Fruit fly (Drosophila melanogaster): Measurements from ENCODE around the gene ClC-a.

The ClC-a gene

dm6 chr3R:11820148-11820547, 7.1 kb upstream of the ClC-a start:
- TF ChIP-seq HLH106 (tag; optimal IDR thresholded peaks at IDR 0.05) (no peak), usp (GFP tag; optimal IDR thresholded peaks at IDR 0.05) (no peak), Hr78 (GFP tag; optimal IDR thresholded peaks at IDR 0.05) (no peak), sv (GFP tag; optimal IDR thresholded peaks at IDR 0.05) (no peak), fru (GFP tag; optimal IDR thresholded peaks at IDR 0.05) (no peak), OdsH (GFP tag; optimal IDR thresholded peaks at IDR 0.05) (no peak), dmrt93B (GFP tag; optimal IDR thresholded peaks at IDR 0.05) (no peak)

dm6 chr3R:11819640-11819979, 6.6 kb upstream of the ClC-a start:
- no peak for TF ChIP-seq Hnf4 (GFP tag; optimal IDR thresholded peaks at IDR 0.05)
- no peak for TF ChIP-seq OdsH (GFP tag; optimal IDR thresholded peaks at IDR 0.05)
- TF ChIP-seq lola (GFP tag; optimal IDR thresholded peaks at IDR 0.05), result no peak
- TF ChIP-seq h (GFP tag; optimal IDR thresholded peaks at IDR 0.05), result no peak
- TF ChIP-seq CrebA (GFP tag; optimal IDR thresholded peaks at IDR 0.05; ENCODE audit: borderline replicate concordance), result no peak
- TF ChIP-seq CG32264 (GFP tag; optimal IDR thresholded peaks at IDR 0.05), result no peak
- no peak for TF ChIP-seq dl (GFP tag; optimal IDR thresholded peaks at IDR 0.05; ENCODE audit: insufficient read depth in 1 of 2, partially characterized antibody in 2 of 2)
- TF ChIP-seq sage (GFP tag; optimal IDR thresholded peaks at IDR 0.05), result no peak
- no peak for TF ChIP-seq GATAd (GFP tag; optimal IDR thresholded peaks at IDR 0.05)
- no peak for TF ChIP-seq dmrt93B (GFP tag; optimal IDR thresholded peaks at IDR 0.05)
- no peak for TF ChIP-seq Dfd (GFP tag; optimal IDR thresholded peaks at IDR 0.05)

- TF ChIP-seq Mio (GFP tag; optimal IDR thresholded peaks at IDR 0.05) (no peak), GATAd (GFP tag; optimal IDR thresholded peaks at IDR 0.05) (no peak), brk (GFP tag; optimal IDR thresholded peaks at IDR 0.05) (peak; percentile 57), pan (optimal IDR thresholded peaks at IDR 0.05) (no peak), Sp1 (GFP tag; optimal IDR thresholded peaks at IDR 0.05) (peak; percentile 47), jim (GFP tag; optimal IDR thresholded peaks at IDR 0.05) (peak; percentile 24), CG32264 (GFP tag; optimal IDR thresholded peaks at IDR 0.05) (peak; percentile 20), Vsx2 (GFP tag; optimal IDR thresholded peaks at IDR 0.05; ENCODE audit: partially characterized antibody) (no peak), Abd-B (GFP tag; optimal IDR thresholded peaks at IDR 0.05) (no peak), rgr (GFP tag; optimal IDR thresholded peaks at IDR 0.05) (peak; percentile 74), dsf (GFP tag; optimal IDR thresholded peaks at IDR 0.05; ENCODE audit: borderline replicate concordance) (peak; percentile 41), HLH106 (tag; optimal IDR thresholded peaks at IDR 0.05) (peak; percentile 57), lola (GFP tag; optimal IDR thresholded peaks at IDR 0.05) (no peak), dmrt93B (GFP tag; optimal IDR thresholded peaks at IDR 0.05) (no peak), Hnf4 (GFP tag; optimal IDR thresholded peaks at IDR 0.05) (peak; percentile 86), Dfd (GFP tag; optimal IDR thresholded peaks at IDR 0.05) (no peak), Hr83 (GFP tag; optimal IDR thresholded peaks at IDR 0.05; ENCODE audit: poor library complexity, severe bottlenecking) (peak; percentile 72), CG9705 (GFP tag; optimal IDR thresholded peaks at IDR 0.05) (peak; percentile 36), dl (GFP tag; optimal IDR thresholded peaks at IDR 0.05; ENCODE audit: insufficient read depth in 1 of 2, partially characterized antibody in 2 of 2) (no peak), psq (GFP tag; optimal IDR thresholded peaks at IDR 0.05) (peak; percentile 43), woc (GFP tag; optimal IDR thresholded peaks at IDR 0.05) (peak; percentile 81), N (GFP tag; optimal IDR thresholded peaks at IDR 0.05) (no peak), Hr78 (GFP tag; optimal IDR thresholded peaks at IDR 0.05) (no peak), fru (GFP tag; optimal IDR thresholded peaks at IDR 0.05) (peak; percentile 62), Dif (GFP tag; optimal IDR thresholded peaks at IDR 0.05; ENCODE audit: partially characterized antibody) (no peak), usp (GFP tag; optimal IDR thresholded peaks at IDR 0.05) (no peak), CrebA (GFP tag; optimal IDR thresholded peaks at IDR 0.05; ENCODE audit: borderline replicate concordance) (no peak), Rel (GFP tag; optimal IDR thresholded peaks at IDR 0.05) (no peak), Rel (tag; optimal IDR thresholded peaks at IDR 0.05) (no peak), foxo (GFP tag; optimal IDR thresholded peaks at IDR 0.05) (peak in 1 of 2 experiments; percentile 80), OdsH (GFP tag; optimal IDR thresholded peaks at IDR 0.05) (peak; percentile 41), h (GFP tag; optimal IDR thresholded peaks at IDR 0.05) (peak; percentile 77), br (GFP tag; optimal IDR thresholded peaks at IDR 0.05) (peak; percentile 53), ey (GFP tag; optimal IDR thresholded peaks at IDR 0.05) (peak; percentile 75), sage (GFP tag; optimal IDR thresholded peaks at IDR 0.05) (no peak), sv (GFP tag; optimal IDR thresholded peaks at IDR 0.05) (peak; percentile 76), Jra (GFP tag; optimal IDR thresholded peaks at IDR 0.05) (peak; percentile 61), Myc (optimal IDR thresholded peaks at IDR 0.05) (peak; percentile 77), tai (GFP tag; optimal IDR thresholded peaks at IDR 0.05) (no peak)
Measured at dm6 chr3R:11818930-11819639, 6.1 kb upstream of the ClC-a start, which contains the start of the genes COX5A and glo. Gene COX5A, plus strand, starts transcription at chr3R:11819359. Gene glo, minus strand, starts transcription at chr3R:11819420.

All from whole organism, wandering third instar larva.